Worm (Caenorhabditis elegans) whole organism, young adult: Measurements from ENCODE around the gene cdc-48.1.

ENCODE experiments used
- B0019.2 ChIP-seq: fragments of 200-800 bp; sonication (Bioruptor generic); conservative IDR thresholded peaks from 2 replicates; pipeline ENCODE4 v1.3.6; 2022; ENCODE audit warnings: missing genetic modification reagents, missing genetic modification characterization, missing compliant biosample characterization
- C06A6.2 ChIP-seq: fragments of 200-800 bp; sonication (Bioruptor generic); conservative IDR thresholded peaks from 2 replicates; pipeline ENCODE4 v1.3.6; 2022; ENCODE audit warnings: missing genetic modification characterization, missing compliant biosample characterization
- F22D6.2 ChIP-seq: sonication (generic microtip); optimal IDR thresholded peaks from 2 replicates; lab custom pipeline; 2016; ENCODE audit warnings: mild to moderate bottlenecking, missing genetic modification characterization, missing compliant biosample characterization
- F23B12.7 ChIP-seq: sonication (generic microtip); optimal IDR thresholded peaks from 2 replicates; lab custom pipeline; 2017; ENCODE audit warnings: missing genetic modification characterization, mild to moderate bottlenecking, missing compliant biosample characterization, antibody characterized with exemption, moderate library complexity; ENCODE audit not compliant: insufficient read depth
- F39B2.1 ChIP-seq: fragments of 200-800 bp; sonication (Bioruptor generic); IDR thresholded peaks from 2 replicates; pipeline ENCODE4 v1.3.6; 2022; ENCODE audit warnings: missing genetic modification reagents, missing genetic modification characterization, missing compliant biosample characterization
- F57C9.4 ChIP-seq: sonication (generic microtip); optimal IDR thresholded peaks from 2 replicates; lab custom pipeline; 2017; ENCODE audit warnings: mild to moderate bottlenecking, missing genetic modification characterization, missing compliant biosample characterization
- K11D2.4 ChIP-seq: fragments of 200-800 bp; sonication (Bioruptor generic); IDR thresholded peaks from 2 replicates; pipeline ENCODE4 v1.3.6; 2022; ENCODE audit warnings: missing genetic modification reagents, missing genetic modification characterization, missing compliant biosample characterization
- K12H6.12 ChIP-seq: fragments of 200-800 bp; sonication (Bioruptor generic); optimal IDR thresholded peaks from 2 replicates; lab custom pipeline; 2018; ENCODE audit warnings: mild to moderate bottlenecking, missing genetic modification characterization, missing compliant biosample characterization
- Y53G8AR.9 ChIP-seq: fragments of 200-800 bp; sonication (Bioruptor generic); conservative IDR thresholded peaks from 2 replicates; pipeline ENCODE4 v1.3.6; 2022; ENCODE audit warnings: missing genetic modification reagents, missing genetic modification characterization, missing compliant biosample characterization
- Y67H2A.10 ChIP-seq: fragments of 200-800 bp; sonication (Bioruptor generic); conservative IDR thresholded peaks from 2 replicates; pipeline ENCODE4 v1.3.6; 2022; ENCODE audit warnings: missing genetic modification reagents, missing genetic modification characterization, missing compliant biosample characterization
- Y79H2A.3 ChIP-seq: fragments of 200-800 bp; sonication (Bioruptor generic); conservative IDR thresholded peaks from 2 replicates; pipeline ENCODE4 v1.3.6; 2022; ENCODE audit warnings: missing genetic modification reagents, missing genetic modification characterization, missing compliant biosample characterization
- Y95B8A.8 ChIP-seq: fragments of 200-800 bp; sonication (Bioruptor generic); IDR thresholded peaks from 2 replicates; pipeline ENCODE4 v1.3.6; 2022; ENCODE audit warnings: missing genetic modification reagents, missing genetic modification characterization, missing compliant biosample characterization
- akir-1 ChIP-seq: fragments of 200-800 bp; sonication (Bioruptor generic); optimal IDR thresholded peaks from 2 replicates; lab custom pipeline; 2018; ENCODE audit warnings: mild to moderate bottlenecking, missing genetic modification characterization, moderate library complexity, missing compliant biosample characterization
- ama-1 ChIP-seq, 3 experiments: fragments of 150-350 bp in 1 of 3; sonication (generic microtip) in 2 of 3; optimal IDR thresholded peaks; 2 replicates each; lab custom pipeline; 2014 to 2018; ENCODE audit warnings: missing biosample characterization in 2 of 3, missing genetic modification characterization in 2 of 3, missing genetic modification reagents in 2 of 3
- atf-7 ChIP-seq: sonication (generic microtip); optimal IDR thresholded peaks from 2 replicates; lab custom pipeline; 2017; ENCODE audit warnings: mild to moderate bottlenecking, missing genetic modification characterization, missing compliant biosample characterization
- athp-1 ChIP-seq: sonication (generic microtip); optimal IDR thresholded peaks from 2 replicates; lab custom pipeline; 2017; ENCODE audit warnings: mild to moderate bottlenecking, missing genetic modification characterization, missing compliant biosample characterization
- attf-5 ChIP-seq: fragments of 200-800 bp; sonication (Bioruptor generic); optimal IDR thresholded peaks from 2 replicates; lab custom pipeline; 2018; ENCODE audit warnings: mild to moderate bottlenecking, missing genetic modification characterization, missing compliant biosample characterization
- attf-6 ChIP-seq: fragments of 200-800 bp; sonication (Bioruptor generic); IDR thresholded peaks from 2 replicates; pipeline ENCODE4 v1.3.6; 2022; ENCODE audit warnings: missing genetic modification reagents, missing genetic modification characterization, missing compliant biosample characterization
- ccch-3 ChIP-seq: fragments of 200-800 bp; sonication (Bioruptor generic); optimal IDR thresholded peaks from 2 replicates; lab custom pipeline; 2018; ENCODE audit warnings: mild to moderate bottlenecking, missing genetic modification characterization, missing compliant biosample characterization
- cebp-1 ChIP-seq, 2 experiments: fragments of 200-800 bp in 1 of 2; sonication (Bioruptor generic) in 1 of 2; sonication (generic microtip) in 1 of 2; IDR thresholded peaks in 1 of 2; optimal IDR thresholded peaks in 1 of 2; 2 replicates each; pipeline versions ENCODE4 v1.3.6 to Lab custom; 2017 to 2022; ENCODE audit warnings: missing compliant biosample characterization in 2 of 2, missing genetic modification characterization in 2 of 2, mild to moderate bottlenecking in 1 of 2, missing genetic modification reagents in 1 of 2, moderate library complexity in 1 of 2
- ceh-27 ChIP-seq: fragments of 200-800 bp; sonication (Bioruptor generic); optimal IDR thresholded peaks from 2 replicates; lab custom pipeline; 2018; ENCODE audit warnings: mild to moderate bottlenecking, missing genetic modification characterization, moderate library complexity, missing compliant biosample characterization
- dpl-1 ChIP-seq: fragments of 150-350 bp; optimal IDR thresholded peaks from 2 replicates; lab custom pipeline; 2014; ENCODE audit warnings: missing biosample characterization, missing genetic modification reagents, missing genetic modification characterization
- egl-18 ChIP-seq: fragments of 200-800 bp; sonication (Bioruptor generic); IDR thresholded peaks from 2 replicates; pipeline ENCODE4 v1.3.6; 2022; ENCODE audit warnings: missing genetic modification reagents, missing genetic modification characterization, missing compliant biosample characterization
- egl-44 ChIP-seq: fragments of 200-800 bp; sonication (Bioruptor generic); IDR thresholded peaks from 2 replicates; pipeline ENCODE4 v1.3.6; 2022; ENCODE audit warnings: missing genetic modification reagents, missing genetic modification characterization, missing compliant biosample characterization
- gei-17 ChIP-seq: fragments of 200-800 bp; sonication (Bioruptor generic); optimal IDR thresholded peaks from 2 replicates; lab custom pipeline; 2018; ENCODE audit warnings: mild to moderate bottlenecking, missing genetic modification characterization, missing compliant biosample characterization
- hlh-12 ChIP-seq: sonication (generic microtip); optimal IDR thresholded peaks from 2 replicates; lab custom pipeline; 2016; ENCODE audit warnings: missing genetic modification characterization, missing compliant biosample characterization
- hmg-20 ChIP-seq: fragments of 200-800 bp; sonication (Bioruptor generic); IDR thresholded peaks from 2 replicates; pipeline ENCODE4 v1.3.6; 2022; ENCODE audit warnings: missing genetic modification reagents, missing genetic modification characterization, missing compliant biosample characterization
- hsf-1 ChIP-seq: fragments of 200-800 bp; sonication (Bioruptor generic); IDR thresholded peaks from 2 replicates; pipeline ENCODE4 v1.3.6; 2022; ENCODE audit warnings: missing genetic modification reagents, missing genetic modification characterization, missing compliant biosample characterization
- lag-1 ChIP-seq: fragments of 200-800 bp; sonication (Bioruptor generic); IDR thresholded peaks from 2 replicates; pipeline ENCODE4 v1.3.6; 2022; ENCODE audit warnings: missing genetic modification reagents, missing genetic modification characterization, missing compliant biosample characterization
- madf-8 ChIP-seq: fragments of 200-800 bp; sonication (Bioruptor generic); conservative IDR thresholded peaks from 2 replicates; pipeline ENCODE4 v1.3.6; 2022; ENCODE audit warnings: missing genetic modification reagents, missing genetic modification characterization, missing compliant biosample characterization
- mes-4 ChIP-seq: sonication (generic microtip); optimal IDR thresholded peaks from 2 replicates; lab custom pipeline; 2016; ENCODE audit warnings: missing genotype, missing genetic modification characterization, missing compliant biosample characterization
- nfya-1 ChIP-seq: sonication (generic microtip); optimal IDR thresholded peaks from 2 replicates; lab custom pipeline; 2017; ENCODE audit warnings: antibody characterized with exemption, missing compliant biosample characterization, missing genetic modification characterization, borderline replicate concordance; ENCODE audit not compliant: insufficient read depth
- pbrm-1 ChIP-seq: fragments of 200-800 bp; sonication (Bioruptor generic); IDR thresholded peaks from 2 replicates; pipeline ENCODE4 v1.3.6; 2022; ENCODE audit warnings: missing genetic modification reagents, missing genetic modification characterization, missing compliant biosample characterization
- pha-4 ChIP-seq: fragments of 150-350 bp; sonication (generic microtip); optimal IDR thresholded peaks from 2 replicates; lab custom pipeline; 2014; ENCODE audit warnings: missing biosample characterization, missing genetic modification reagents, missing genetic modification characterization
- rcor-1 ChIP-seq: fragments of 200-800 bp; sonication (Bioruptor generic); IDR thresholded peaks from 2 replicates; pipeline ENCODE4 v1.3.6; 2022; ENCODE audit warnings: missing genetic modification reagents, missing genetic modification characterization, missing compliant biosample characterization
- rpc-1 ChIP-seq, 2 experiments: fragments of 150-350 bp in 1 of 2; sonication (generic microtip) in 1 of 2; optimal IDR thresholded peaks; 2 replicates each; lab custom pipeline; 2014 to 2018; ENCODE audit warnings: missing biosample characterization in 1 of 2, missing genetic modification characterization in 1 of 2, missing genetic modification reagents in 1 of 2, missing genotype in 1 of 2
- snpc-1.3 ChIP-seq: sonication (generic microtip); optimal IDR thresholded peaks from 2 replicates; lab custom pipeline; 2017; ENCODE audit warnings: missing genetic modification characterization, mild to moderate bottlenecking, missing compliant biosample characterization, antibody characterized with exemption, moderate library complexity, missing genotype, missing genetic modification reagents; ENCODE audit not compliant: insufficient read depth
- snpc-4 ChIP-seq, 5 experiments: fragments of 150-350 bp in 1 of 5; sonication (generic microtip) in 4 of 5; optimal IDR thresholded peaks; 2 replicates each; lab custom pipeline; 2014 to 2018; ENCODE audit warnings: missing genetic modification characterization in 5 of 5, missing biosample characterization in 3 of 5, antibody characterized with exemption in 2 of 5, mild to moderate bottlenecking in 2 of 5, missing compliant biosample characterization in 2 of 5, missing genotype in 2 of 5, moderate library complexity in 2 of 5, missing genetic modification reagents in 1 of 5
- sptf-2 ChIP-seq: fragments of 200-800 bp; sonication (Bioruptor generic); optimal IDR thresholded peaks from 2 replicates; lab custom pipeline; 2018; ENCODE audit warnings: mild to moderate bottlenecking, missing genetic modification characterization, missing compliant biosample characterization
- tlf-1 ChIP-seq: fragments of 200-800 bp; sonication (Bioruptor generic); optimal IDR thresholded peaks from 2 replicates; lab custom pipeline; 2018; ENCODE audit warnings: mild to moderate bottlenecking, missing genetic modification characterization, missing compliant biosample characterization
- unc-62 ChIP-seq: fragments of 150-350 bp; optimal IDR thresholded peaks from 2 replicates; lab custom pipeline; 2014; ENCODE audit warnings: missing biosample characterization, missing genetic modification reagents, missing genetic modification characterization
- zim-3 ChIP-seq: sonication (generic microtip); optimal IDR thresholded peaks from 2 replicates; lab custom pipeline; 2017; ENCODE audit warnings: mild to moderate bottlenecking, missing genetic modification characterization, moderate library complexity, missing compliant biosample characterization
- ztf-18 ChIP-seq: sonication (generic microtip); optimal IDR thresholded peaks from 2 replicates; lab custom pipeline; 2016; ENCODE audit warnings: missing genotype, mild to moderate bottlenecking, missing genetic modification characterization, missing compliant biosample characterization
- ztf-25 ChIP-seq: fragments of 200-800 bp; sonication (Bioruptor generic); IDR thresholded peaks from 2 replicates; pipeline ENCODE4 v1.3.6; 2022; ENCODE audit warnings: missing genetic modification reagents, missing genetic modification characterization, missing compliant biosample characterization

The cdc-48.1 gene

ce11 chrII:10551985-10552736 is 11.0 kb downstream of the cdc-48.1 start (continued):
- TF ChIP-seq hmg-20 (0 out of 2 replicates have a peak, but pooled peaks have one; percentile 14), pha-4 (no peak), gei-17 (peak; percentile 57), Y79H2A.3 (GFP tag; lab: Robert Waterston, UW) (no peak), ccch-3 (no peak), rpc-1 (optimal IDR thresholded peaks at IDR 0.05; lab: Kevin White, UChicago) (no peak), rpc-1 (tag; optimal IDR thresholded peaks at IDR 0.05; lab: Kevin White, UChicago) (no peak), sptf-2 (GFP tag; lab: Kevin White, UChicago) (no peak), K11D2.4 (GFP tag; lab: Robert Waterston, UW) (peak; percentile 74), F23B12.7 (tag; lab: Kevin White, UChicago) (no peak), F57C9.4 (tag; lab: Kevin White, UChicago) (no peak), unc-62 (GFP tag; lab: Kevin White, UChicago) (peak; percentile 51), atf-7 (tag; lab: Kevin White, UChicago) (peak; percentile 87), mes-4 (tag; lab: Kevin White, UChicago) (no peak), hsf-1 (GFP tag; lab: Robert Waterston, UW) (no peak), K12H6.12 (tag; lab: Kevin White, UChicago) (peak; percentile 90), hlh-12 (tag; lab: Kevin White, UChicago) (no peak), Y67H2A.10 (0 out of 2 replicates have a peak, but pooled peaks have one; percentile 8), rcor-1 (GFP tag; lab: Robert Waterston, UW) (peak; percentile 70), F22D6.2 (tag; lab: Kevin White, UChicago) (peak; percentile 76), athp-1 (tag; lab: Kevin White, UChicago) (peak; percentile 69), Y53G8AR.9 (0 out of 2 replicates have a peak, but pooled peaks have one; percentile 12), akir-1 (no peak), ceh-27 (GFP tag; lab: Kevin White, UChicago) (peak; percentile 82), zim-3 (tag; lab: Kevin White, UChicago) (no peak), snpc-1.3 (tag; lab: Kevin White, UChicago) (no peak), nfya-1 (tag; lab: Kevin White, UChicago) (no peak), snpc-4 (GFP tag; optimal IDR thresholded peaks at IDR 0.05; lab: Kevin White, UChicago) (no peak), snpc-4 (tag; optimal IDR thresholded peaks at IDR 0.05; lab: Kevin White, UChicago) (peak in 3 of 4 experiments; percentile 16 to 53 (median 52)), lag-1 (GFP tag; lab: Robert Waterston, UW) (no peak), attf-5 (GFP tag; lab: Kevin White, UChicago) (peak; percentile 77), ztf-18 (tag; lab: Kevin White, UChicago) (no peak), attf-6 (no peak), ama-1 (optimal IDR thresholded peaks at IDR 0.05; lab: Kevin White, UChicago) (no peak), ama-1 (GFP tag; optimal IDR thresholded peaks at IDR 0.05; lab: Kevin White, UChicago) (peak in 1 of 2 experiments; percentile 12), F39B2.1 (no peak), madf-8 (GFP tag; lab: Robert Waterston, UW) (no peak), ztf-25 (GFP tag; lab: Robert Waterston, UW) (no peak), C06A6.2 (GFP tag; lab: Robert Waterston, UW) (peak; percentile 76), Y95B8A.8 (GFP tag; lab: Robert Waterston, UW) (no peak), cebp-1 (GFP tag; IDR thresholded peaks at IDR 0.05; lab: Robert Waterston, UW) (no peak), cebp-1 (tag; optimal IDR thresholded peaks at IDR 0.05; lab: Kevin White, UChicago) (peak; percentile 84), tlf-1 (GFP tag; lab: Kevin White, UChicago) (peak; percentile 68), pbrm-1 (GFP tag; lab: Robert Waterston, UW) (peak; percentile 45; the same call in 1 of the 2 replicates), egl-44 (no peak), B0019.2 (GFP tag; lab: Robert Waterston, UW) (no peak), dpl-1 (GFP tag; lab: Kevin White, UChicago) (no peak), egl-18 (no peak)
